Fruit fly (Drosophila melanogaster): ENCODE measurements around the gene slou.

Gene slou

DNA sequence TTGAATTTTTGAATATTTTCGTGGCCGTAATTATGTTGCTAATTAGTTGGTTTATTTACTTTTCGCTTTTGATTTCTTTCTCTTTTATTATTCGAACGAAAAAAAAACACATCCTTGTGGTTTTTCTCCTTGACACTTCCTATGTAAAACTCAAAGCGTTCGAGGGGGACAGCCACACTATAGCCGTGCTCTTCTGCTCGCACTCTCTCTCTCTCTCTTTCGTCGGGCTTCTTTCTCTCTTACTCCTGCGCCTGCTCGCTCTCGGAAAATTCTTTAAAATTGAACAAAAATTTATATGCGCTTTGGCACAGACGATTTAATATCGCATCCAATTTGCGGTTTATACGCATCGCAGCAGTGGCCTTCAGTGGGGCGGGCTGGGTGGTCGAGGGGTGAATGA is 902 bp upstream of the slou start:
- TF ChIP-seq kay (GFP tag; optimal IDR thresholded peaks at IDR 0.05) = no peak
- peak; percentile 91 for TF ChIP-seq z (GFP tag; IDR thresholded peaks at IDR 0.05)
- TF ChIP-seq Trl (optimal IDR thresholded peaks at IDR 0.05) = peak in 1 of 2 experiments; percentile 28
- TF ChIP-seq Trl (GFP tag; optimal IDR thresholded peaks at IDR 0.05) = no peak
- TF ChIP-seq Nf-YC (tag; optimal IDR thresholded peaks at IDR 0.05) = peak; percentile 77
- TF ChIP-seq CG1832 (GFP tag; optimal IDR thresholded peaks at IDR 0.05) = peak; percentile 74
- TF ChIP-seq CG10321 (GFP tag; IDR thresholded peaks at IDR 0.05) = peak; percentile 80
- peak; percentile 29 for TF ChIP-seq Nf-YB (GFP tag; optimal IDR thresholded peaks at IDR 0.05)
- TF ChIP-seq ewg (GFP tag; optimal IDR thresholded peaks at IDR 0.05) = peak; percentile 7
- TF ChIP-seq slou (GFP tag; optimal IDR thresholded peaks at IDR 0.05) = no peak

DNA sequence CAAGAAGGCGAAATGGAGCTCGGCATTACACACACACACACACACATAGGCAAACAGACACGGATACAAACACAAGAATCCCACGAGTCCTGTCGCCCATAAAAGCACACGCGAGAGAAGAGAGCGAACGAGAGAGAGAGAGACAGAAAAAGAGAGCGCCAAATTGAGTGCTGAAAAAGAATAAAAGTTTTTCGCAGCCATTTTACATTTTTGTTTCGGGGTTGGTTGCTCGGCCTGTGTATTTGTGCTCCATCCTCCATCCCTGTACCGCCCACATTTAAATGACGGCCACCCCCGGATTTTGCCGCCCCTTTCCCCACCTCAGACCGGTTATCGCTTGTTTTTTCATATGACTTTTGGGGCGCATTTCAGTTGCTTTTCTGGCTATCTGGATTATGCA is 5.4 kb downstream of the slou start:
- TF ChIP-seq cg (GFP tag; optimal IDR thresholded peaks at IDR 0.05) = peak; percentile 29
- TF ChIP-seq Trl (optimal IDR thresholded peaks at IDR 0.05) = peak; percentile 29 to 46
- TF ChIP-seq Trl (GFP tag; optimal IDR thresholded peaks at IDR 0.05) = no peak
- TF ChIP-seq CG30431 (GFP tag; optimal IDR thresholded peaks at IDR 0.05) = no peak
- no peak for TF ChIP-seq ranshi (GFP tag; IDR thresholded peaks at IDR 0.05)
- TF ChIP-seq seq (GFP tag; IDR thresholded peaks at IDR 0.05) = peak; percentile 68; the same call in 1 of the 2 replicates
- TF ChIP-seq chinmo (GFP tag; IDR thresholded peaks at IDR 0.05; ENCODE audit: partially characterized antibody) = 0 out of 4 replicates have a peak, but pooled peaks have one; percentile 25
- TF ChIP-seq abd-A (tag; optimal IDR thresholded peaks at IDR 0.05) = peak; percentile 15
- TF ChIP-seq ewg (GFP tag; optimal IDR thresholded peaks at IDR 0.05) = peak; percentile 29
- peak; percentile 25 for TF ChIP-seq CG1832 (GFP tag; optimal IDR thresholded peaks at IDR 0.05)
- peak; percentile 91 for TF ChIP-seq Nf-YC (tag; optimal IDR thresholded peaks at IDR 0.05)
- TF ChIP-seq bowl (GFP tag; IDR thresholded peaks at IDR 0.05) = no peak
- peak; percentile 83 for TF ChIP-seq Nf-YB (GFP tag; optimal IDR thresholded peaks at IDR 0.05)
- peak; percentile 70; the same call in 2 of the 3 replicates for TF ChIP-seq z (GFP tag; IDR thresholded peaks at IDR 0.05)

DNA sequence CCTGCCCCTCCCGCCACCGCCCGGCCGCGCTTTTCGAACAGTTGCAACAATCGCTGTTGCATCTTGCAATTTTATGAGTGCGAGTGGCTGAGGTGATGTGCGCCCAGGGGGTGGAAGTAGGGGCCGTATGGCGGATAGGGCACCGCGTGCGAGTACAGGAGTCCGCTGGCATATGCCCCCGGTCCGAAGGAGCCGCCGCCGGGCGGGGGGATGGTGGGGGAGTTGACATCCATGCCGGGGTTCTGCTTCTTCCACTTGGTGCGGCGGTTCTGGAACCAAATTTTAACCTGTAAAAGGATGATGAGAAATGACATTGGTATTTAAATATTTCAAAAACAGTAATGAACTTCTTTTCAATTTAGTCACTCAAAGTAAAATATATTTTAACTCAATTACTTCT is 8.0 kb downstream of the slou start:
- no peak for TF ChIP-seq Gsc (GFP tag; IDR thresholded peaks at IDR 0.05)
- TF ChIP-seq Hr39 (optimal IDR thresholded peaks at IDR 0.05) = peak; percentile 73
- peak; percentile 47 for TF ChIP-seq Ets65A (GFP tag)
- TF ChIP-seq CG2889 (GFP tag; IDR thresholded peaks at IDR 0.05) = no peak
- TF ChIP-seq CG2199 (GFP tag; IDR thresholded peaks at IDR 0.05) = no peak

DNA sequence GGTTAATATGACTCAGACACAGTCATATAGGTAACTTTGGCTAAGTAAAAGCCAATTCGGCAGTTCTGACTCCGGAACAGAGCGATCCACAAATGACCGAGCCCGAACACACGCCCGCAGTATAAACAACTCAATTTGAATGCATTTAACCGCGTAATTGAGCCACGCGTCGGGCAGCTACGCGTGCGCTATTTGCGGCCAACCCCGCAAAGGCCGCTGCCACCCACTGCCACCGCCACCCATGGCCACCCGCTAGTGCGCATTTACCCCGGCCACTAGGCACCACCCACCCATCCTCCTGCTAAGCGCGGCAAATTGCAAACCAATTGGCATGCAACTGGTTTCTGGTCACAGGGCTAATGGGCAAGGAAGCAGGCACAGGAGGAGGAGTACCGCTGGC is 12.9 kb downstream of the slou start:
- TF ChIP-seq zfh1 (GFP tag; IDR thresholded peaks at IDR 0.05) (no peak), Ets65A (GFP tag) (peak; percentile 46), ewg (GFP tag; optimal IDR thresholded peaks at IDR 0.05) (peak; percentile 9), schlank (tag; optimal IDR thresholded peaks at IDR 0.05) (no peak), insv (GFP tag; optimal IDR thresholded peaks at IDR 0.05) (no peak), Sry-δ (GFP tag; optimal IDR thresholded peaks at IDR 0.05) (no peak), jigr1 (GFP tag; IDR thresholded peaks at IDR 0.05) (no peak), Mad (GFP tag; optimal IDR thresholded peaks at IDR 0.05) (no peak), CG7987 (GFP tag; optimal IDR thresholded peaks at IDR 0.05) (no peak), crc (GFP tag; optimal IDR thresholded peaks at IDR 0.05) (no peak), CG10366 (GFP tag; IDR thresholded peaks at IDR 0.05) (no peak), vvl (GFP tag; IDR thresholded peaks at IDR 0.05) (no peak), CG7745 (tag; optimal IDR thresholded peaks at IDR 0.05) (no peak), Hey (tag; optimal IDR thresholded peaks at IDR 0.05) (peak; percentile 92), Elba2 (GFP tag; optimal IDR thresholded peaks at IDR 0.05) (peak; percentile 60), row (GFP tag; IDR thresholded peaks at IDR 0.05) (no peak), lola (GFP tag; optimal IDR thresholded peaks at IDR 0.05) (no peak), sim (GFP tag; IDR thresholded peaks at IDR 0.05) (no peak), CG13296 (GFP tag; optimal IDR thresholded peaks at IDR 0.05) (no peak), ci (GFP tag; IDR thresholded peaks at IDR 0.05) (no peak), exex (tag; optimal IDR thresholded peaks at IDR 0.05) (no peak), CG32767 (GFP tag; IDR thresholded peaks at IDR 0.05) (no peak), maf-S (GFP tag; optimal IDR thresholded peaks at IDR 0.05) (no peak), oc (tag; optimal IDR thresholded peaks at IDR 0.05) (no peak), repo (GFP tag; optimal IDR thresholded peaks at IDR 0.05) (no peak), CG8281 (tag; optimal IDR thresholded peaks at IDR 0.05) (no peak), inv (GFP tag; IDR thresholded peaks at IDR 0.05; ENCODE audit: partially characterized antibody) (0 out of 2 replicates have a peak, but pooled peaks have one; percentile 11), sr (GFP tag; IDR thresholded peaks at IDR 0.05) (no peak)

Measured in whole organism, embryonic.